Fruit fly (Drosophila melanogaster) whole organism, embryonic: ENCODE data around the gene PNKP.

Experiments used
- B-H1 ChIP-seq: fragments of 200-800 bp; sonication (Bioruptor generic); IDR thresholded peaks from 3 replicates; pipeline ENCODE4 v1.3.6; 2022; ENCODE audit warnings: missing biosample characterization, missing genetic modification characterization
- Blimp-1 ChIP-seq: fragments of 200-800 bp; sonication (Bioruptor generic); optimal IDR thresholded peaks from 3 replicates; lab custom pipeline; 2018; ENCODE audit warnings: missing biosample characterization, missing genetic modification characterization, mild to moderate bottlenecking, moderate library complexity, missing genetic modification reagents
- CG12155 ChIP-seq: fragments of 200-800 bp; sonication (Bioruptor generic); optimal IDR thresholded peaks from 3 replicates; lab custom pipeline; 2016; ENCODE audit warnings: missing biosample characterization, missing genetic modification characterization
- CG1233 ChIP-seq: fragments of 200-800 bp; sonication (Bioruptor generic); optimal IDR thresholded peaks from 4 replicates; lab custom pipeline; 2018; ENCODE audit warnings: missing biosample characterization, mild to moderate bottlenecking, missing genetic modification characterization
- CG13296 ChIP-seq: fragments of 200-800 bp; sonication (Bioruptor generic); optimal IDR thresholded peaks from 3 replicates; lab custom pipeline; 2018; ENCODE audit warnings: missing biosample characterization, mild to moderate bottlenecking, missing genetic modification characterization
- CG14667 ChIP-seq: fragments of 200-800 bp; sonication (Bioruptor generic); IDR thresholded peaks from 2 replicates; pipeline ENCODE4 v1.3.6; 2022; ENCODE audit warnings: missing biosample characterization, missing genetic modification characterization
- CG15269 ChIP-seq: fragments of 200-800 bp; sonication (Bioruptor generic); optimal IDR thresholded peaks from 2 replicates; lab custom pipeline; 2018; ENCODE audit warnings: missing biosample characterization, mild to moderate bottlenecking, missing genetic modification characterization, moderate library complexity
- CG17912 ChIP-seq: fragments of 200-800 bp; sonication (Bioruptor generic); optimal IDR thresholded peaks from 2 replicates; lab custom pipeline; 2018; ENCODE audit warnings: missing biosample characterization, mild to moderate bottlenecking, missing genetic modification characterization
- CG18476 ChIP-seq: fragments of 200-800 bp; sonication (Bioruptor generic); optimal IDR thresholded peaks from 2 replicates; lab custom pipeline; 2016; ENCODE audit warnings: missing biosample characterization, mild to moderate bottlenecking, missing genetic modification characterization
- CG31365 ChIP-seq: fragments of 200-800 bp; sonication (Bioruptor generic); optimal IDR thresholded peaks from 2 replicates; lab custom pipeline; 2018; ENCODE audit warnings: missing biosample characterization, mild to moderate bottlenecking, missing genetic modification characterization
- CG3726 ChIP-seq: fragments of 200-800 bp; sonication (Bioruptor generic); IDR thresholded peaks from 3 replicates; pipeline ENCODE4, ENCODE4 v1.3.6; 2022; ENCODE audit warnings: missing biosample characterization, missing genetic modification characterization
- CG4820 ChIP-seq: fragments of 200-800 bp; sonication (Bioruptor generic); optimal IDR thresholded peaks from 3 replicates; lab custom pipeline; 2016; ENCODE audit warnings: missing biosample characterization, missing genetic modification characterization
- CG5245 ChIP-seq: fragments of 200-800 bp; sonication (Bioruptor generic); optimal IDR thresholded peaks from 3 replicates; lab custom pipeline; 2016; ENCODE audit warnings: missing biosample characterization, missing genetic modification characterization
- CG6654 ChIP-seq: fragments of 200-800 bp; sonication (Bioruptor generic); optimal IDR thresholded peaks from 2 replicates; lab custom pipeline; 2017; ENCODE audit warnings: missing biosample characterization, mild to moderate bottlenecking, missing genetic modification characterization
- CG6791 ChIP-seq: fragments of 200-800 bp; sonication (Bioruptor generic); IDR thresholded peaks from 3 replicates; pipeline ENCODE4 v1.3.6; 2022; ENCODE audit warnings: missing biosample characterization, missing genetic modification characterization; ENCODE audit not compliant: partially characterized antibody
- CG7963 ChIP-seq: fragments of 200-800 bp; sonication (Bioruptor generic); IDR thresholded peaks from 3 replicates; pipeline ENCODE4 v1.3.6; 2022; ENCODE audit warnings: missing biosample characterization, missing genetic modification characterization; ENCODE audit not compliant: partially characterized antibody
- CG7987 ChIP-seq: fragments of 200-800 bp; sonication (Bioruptor generic); optimal IDR thresholded peaks from 2 replicates; lab custom pipeline; 2018; ENCODE audit warnings: missing biosample characterization, mild to moderate bottlenecking, missing genetic modification characterization, moderate library complexity
- CG8765 ChIP-seq: fragments of 200-800 bp; sonication (Bioruptor generic); IDR thresholded peaks from 2 replicates; pipeline ENCODE4 v1.3.6; 2022; ENCODE audit warnings: missing biosample characterization, missing genetic modification characterization
- CHES-1-like ChIP-seq: fragments of 200-800 bp; sonication (Bioruptor generic); optimal IDR thresholded peaks from 2 replicates; lab custom pipeline; 2016; ENCODE audit warnings: missing biosample characterization, missing genetic modification characterization
- HmgD ChIP-seq: fragments of 200-800 bp; sonication (Bioruptor generic); optimal IDR thresholded peaks from 3 replicates; lab custom pipeline; 2016; ENCODE audit warnings: missing biosample characterization, missing genetic modification characterization
- HmgZ ChIP-seq: fragments of 200-800 bp; sonication (Bioruptor generic); optimal IDR thresholded peaks from 2 replicates; lab custom pipeline; 2018; ENCODE audit warnings: missing biosample characterization, mild to moderate bottlenecking, missing genetic modification characterization
- Lim3 ChIP-seq: fragments of 200-800 bp; sonication (Bioruptor generic); IDR thresholded peaks from 2 replicates; pipeline ENCODE4 v1.3.6; 2022; ENCODE audit warnings: missing biosample characterization, missing genetic modification characterization
- MESR4 ChIP-seq: fragments of 200-800 bp; sonication (Bioruptor generic); optimal IDR thresholded peaks from 2 replicates; lab custom pipeline; 2018; ENCODE audit warnings: missing biosample characterization, mild to moderate bottlenecking, missing genetic modification characterization, moderate library complexity
- Rfx ChIP-seq: fragments of 200-800 bp; sonication (Bioruptor generic); IDR thresholded peaks from 2 replicates; pipeline ENCODE4 v1.3.6; 2022; ENCODE audit warnings: missing biosample characterization, missing genetic modification characterization
- Scr ChIP-seq: fragments of 200-800 bp; sonication (Bioruptor generic); IDR thresholded peaks from 2 replicates; pipeline ENCODE4 v1.3.6; 2022; ENCODE audit warnings: missing biosample characterization, missing genetic modification characterization; ENCODE audit not compliant: partially characterized antibody
- Side ChIP-seq: fragments of 200-800 bp; sonication (Bioruptor generic); optimal IDR thresholded peaks from 2 replicates; lab custom pipeline; 2016; ENCODE audit warnings: missing biosample characterization, missing genetic modification characterization
- ac ChIP-seq: fragments of 200-800 bp; sonication (Bioruptor generic); optimal IDR thresholded peaks from 3 replicates; lab custom pipeline; 2017; ENCODE audit warnings: missing biosample characterization, mild to moderate bottlenecking, missing genetic modification characterization
- al ChIP-seq: fragments of 200-800 bp; sonication (Bioruptor generic); IDR thresholded peaks from 2 replicates; pipeline ENCODE4 v1.3.6; 2022; ENCODE audit warnings: missing biosample characterization, missing genetic modification characterization
- chif ChIP-seq, 2 experiments: fragments of 200-800 bp; sonication (Bioruptor generic); optimal IDR thresholded peaks; 3 replicates each; lab custom pipeline; 2016; ENCODE audit warnings: missing biosample characterization in 2 of 2, missing genetic modification characterization in 2 of 2
- crp ChIP-seq, 2 experiments: fragments of 200-800 bp; sonication (Bioruptor generic); optimal IDR thresholded peaks; 2 replicates in 1 of 2; 3 replicates in 1 of 2; lab custom pipeline; 2017; ENCODE audit warnings: missing biosample characterization in 2 of 2, missing genetic modification characterization in 2 of 2, mild to moderate bottlenecking in 1 of 2, moderate library complexity in 1 of 2
- dm ChIP-seq: fragments of 200-800 bp; sonication (Bioruptor generic); optimal IDR thresholded peaks from 3 replicates; lab custom pipeline; 2016; ENCODE audit warnings: missing biosample characterization, missing genetic modification characterization
- exex ChIP-seq: fragments of 200-800 bp; sonication (Bioruptor generic); optimal IDR thresholded peaks from 4 replicates; lab custom pipeline; 2018; ENCODE audit warnings: missing biosample characterization, mild to moderate bottlenecking, missing genetic modification characterization, moderate library complexity
- ftz-f1 ChIP-seq: fragments of 200-800 bp; sonication (Bioruptor generic); optimal IDR thresholded peaks from 2 replicates; lab custom pipeline; 2016; ENCODE audit warnings: missing biosample characterization, missing genetic modification characterization
- grn ChIP-seq: fragments of 200-800 bp; sonication (Bioruptor generic); optimal IDR thresholded peaks from 3 replicates; lab custom pipeline; 2017; ENCODE audit warnings: missing biosample characterization, missing genetic modification characterization
- h ChIP-seq: fragments of >200 bp; optimal IDR thresholded peaks from 2 replicates; lab custom pipeline; 2017
- ham ChIP-seq: fragments of 200-800 bp; sonication (Bioruptor generic); IDR thresholded peaks from 2 replicates; pipeline ENCODE4 v1.3.6; 2022; ENCODE audit warnings: missing biosample characterization, missing genetic modification characterization
- ken ChIP-seq: fragments of 200-800 bp; sonication (Bioruptor generic); IDR thresholded peaks from 3 replicates; pipeline ENCODE4 v1.3.6; 2022; ENCODE audit warnings: missing biosample characterization, missing genetic modification characterization
- knrl ChIP-seq: fragments of 200-800 bp; sonication (Bioruptor generic); IDR thresholded peaks from 3 replicates; pipeline ENCODE4 v1.3.6; 2022; ENCODE audit warnings: missing biosample characterization, missing genetic modification characterization; ENCODE audit not compliant: partially characterized antibody
- nom ChIP-seq: fragments of 200-800 bp; sonication (Bioruptor generic); optimal IDR thresholded peaks from 2 replicates; lab custom pipeline; 2017; ENCODE audit warnings: missing biosample characterization, missing genetic modification characterization, mild to moderate bottlenecking, moderate library complexity, missing genetic modification reagents
- pan ChIP-seq, 4 experiments: fragments of >200 bp in 3 of 4; fragments of 200-800 bp in 1 of 4; sonication (Bioruptor generic) in 1 of 4; optimal IDR thresholded peaks in 3 of 4; IDR thresholded peaks in 1 of 4; 2 replicates each; pipeline versions ENCODE4 v1.3.6 to Lab custom; 2017 to 2022; ENCODE audit warnings: missing biosample characterization in 2 of 4, missing genetic modification characterization in 2 of 4, mixed read lengths in 1 of 4
- pum ChIP-seq: fragments of 200-800 bp; sonication (Bioruptor generic); optimal IDR thresholded peaks from 2 replicates; lab custom pipeline; 2016; ENCODE audit warnings: missing biosample characterization, missing genetic modification characterization
- salm ChIP-seq: fragments of 200-800 bp; sonication (Bioruptor generic); optimal IDR thresholded peaks from 2 replicates; lab custom pipeline; 2018; ENCODE audit warnings: missing biosample characterization, mild to moderate bottlenecking, missing genetic modification characterization
- scrt ChIP-seq: fragments of 200-800 bp; sonication (Bioruptor generic); optimal IDR thresholded peaks from 2 replicates; lab custom pipeline; 2018; ENCODE audit warnings: missing biosample characterization, mild to moderate bottlenecking, missing genetic modification characterization, moderate library complexity
- sisA ChIP-seq: fragments of 200-800 bp; sonication (Bioruptor generic); IDR thresholded peaks from 2 replicates; pipeline ENCODE4 v1.3.6; 2022; ENCODE audit warnings: missing biosample characterization, missing genetic modification characterization
- slp2 ChIP-seq: fragments of 200-800 bp; sonication (Bioruptor generic); optimal IDR thresholded peaks from 2 replicates; lab custom pipeline; 2016; ENCODE audit warnings: missing biosample characterization, missing genetic modification characterization
- sna ChIP-seq: fragments of 200-800 bp; sonication (Bioruptor generic); IDR thresholded peaks from 2 replicates; pipeline ENCODE4 v1.3.6; 2022; ENCODE audit warnings: missing biosample characterization, missing genetic modification characterization; ENCODE audit not compliant: partially characterized antibody
- sr ChIP-seq: fragments of 200-800 bp; sonication (Bioruptor generic); IDR thresholded peaks from 3 replicates; pipeline ENCODE4 v1.3.6; 2022; ENCODE audit warnings: missing biosample characterization, missing genetic modification characterization
- ttk ChIP-seq: fragments of 200-800 bp; sonication (Bioruptor generic); IDR thresholded peaks from 2 replicates; pipeline ENCODE4 v2.1.2; 2022; ENCODE audit warnings: missing biosample characterization, missing genetic modification characterization
- unc-4 ChIP-seq: fragments of 200-800 bp; sonication (Bioruptor generic); IDR thresholded peaks from 2 replicates; pipeline ENCODE4 v1.3.6; 2022; ENCODE audit warnings: missing biosample characterization, missing genetic modification characterization; ENCODE audit not compliant: partially characterized antibody
- z ChIP-seq: fragments of 200-800 bp; sonication (Bioruptor generic); IDR thresholded peaks from 3 replicates; pipeline ENCODE4 v1.3.6; 2022; ENCODE audit warnings: missing biosample characterization, missing genetic modification characterization
- zfh1 ChIP-seq: fragments of 200-800 bp; sonication (Bioruptor generic); IDR thresholded peaks from 3 replicates; pipeline ENCODE4 v1.3.6; 2022; ENCODE audit warnings: missing biosample characterization, missing genetic modification characterization

Gene PNKP

DNA sequence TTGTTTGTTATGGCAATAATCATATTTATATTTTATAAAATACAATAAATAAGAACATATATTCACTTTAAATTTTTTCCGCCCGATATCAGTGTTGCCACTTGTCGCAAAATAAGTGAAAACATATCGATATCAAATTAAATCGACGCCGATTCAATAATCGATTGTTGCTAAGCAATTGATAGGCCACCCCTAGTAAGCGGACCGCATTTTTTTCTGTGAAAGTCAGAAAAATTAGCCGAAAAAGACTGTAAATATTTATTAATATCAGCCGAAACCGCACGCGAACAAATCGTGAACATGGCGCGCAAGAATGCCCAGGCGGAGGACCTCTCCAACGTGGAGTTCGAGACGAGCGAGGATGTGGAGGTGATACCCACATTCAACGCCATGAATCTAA lies 30.3 kb downstream of the PNKP start, which contains the start of gene CG7483 (continued):
- TF ChIP-seq CG7963 (GFP tag; lab: Robert Waterston, UW) = peak; percentile 71
- peak; percentile 90 for TF ChIP-seq CG6791 (GFP tag; lab: Robert Waterston, UW)
- TF ChIP-seq exex (tag; lab: Kevin White, UChicago) = no peak
- no peak for TF ChIP-seq ac (GFP tag; lab: Kevin White, UChicago)
- TF ChIP-seq CG3726 (GFP tag; lab: Robert Waterston, UW) = no peak
- no peak for TF ChIP-seq al (GFP tag; lab: Robert Waterston, UW)
- TF ChIP-seq slp2 = no peak
- no peak for TF ChIP-seq CG12155 (GFP tag; lab: Kevin White, UChicago)
- no peak for TF ChIP-seq h (lab: Kevin White, UChicago)
- no peak for TF ChIP-seq CG1233 (GFP tag; lab: Kevin White, UChicago)
- TF ChIP-seq unc-4 (GFP tag; lab: Robert Waterston, UW) = peak; percentile 88
- no peak for TF ChIP-seq B-H1 (GFP tag; lab: Robert Waterston, UW)
- no peak for TF ChIP-seq CG7987 (GFP tag; lab: Kevin White, UChicago)
- no peak for TF ChIP-seq CG13296 (GFP tag; lab: Kevin White, UChicago)
- no peak for TF ChIP-seq sisA (GFP tag; lab: Robert Waterston, UW)
- no peak for TF ChIP-seq crp (GFP tag; optimal IDR thresholded peaks at IDR 0.05; lab: Kevin White, UChicago)
- TF ChIP-seq chif (GFP tag; optimal IDR thresholded peaks at IDR 0.05; lab: Kevin White, UChicago) = no peak
- no peak for TF ChIP-seq z (GFP tag; lab: Robert Waterston, UW)
- TF ChIP-seq MESR4 = peak; percentile 93
- TF ChIP-seq sna (GFP tag; lab: Robert Waterston, UW) = peak; percentile 78
- TF ChIP-seq scrt (GFP tag; lab: Kevin White, UChicago) = no peak
- TF ChIP-seq CG18476 (GFP tag; lab: Kevin White, UChicago) = no peak
- no peak for TF ChIP-seq HmgD (GFP tag; lab: Kevin White, UChicago)
- TF ChIP-seq CHES-1-like (GFP tag; lab: Kevin White, UChicago) = no peak
- no peak for TF ChIP-seq ken (GFP tag; lab: Robert Waterston, UW)
- no peak for TF ChIP-seq ftz-f1 (GFP tag; lab: Kevin White, UChicago)
- no peak for TF ChIP-seq CG14667 (GFP tag; lab: Robert Waterston, UW)
- no peak for TF ChIP-seq CG17912 (GFP tag; lab: Kevin White, UChicago)
- TF ChIP-seq CG15269 (tag; lab: Kevin White, UChicago) = no peak
- TF ChIP-seq CG5245 (GFP tag; lab: Kevin White, UChicago) = no peak
- TF ChIP-seq CG6654 (GFP tag; lab: Kevin White, UChicago) = no peak
- no peak; the same call in 1 of the 2 replicates for TF ChIP-seq Rfx (GFP tag; lab: Robert Waterston, UW)
- TF ChIP-seq ham = no peak
- TF ChIP-seq CG8765 (GFP tag; lab: Robert Waterston, UW) = no peak
- no peak for TF ChIP-seq salm (tag; lab: Kevin White, UChicago)
- TF ChIP-seq CG31365 (tag; lab: Kevin White, UChicago) = no peak
- no peak for TF ChIP-seq zfh1 (GFP tag; lab: Robert Waterston, UW)
- peak; percentile 78 for TF ChIP-seq knrl
- TF ChIP-seq Blimp-1 (GFP tag; lab: Kevin White, UChicago) = no peak
- no peak for TF ChIP-seq HmgZ (tag; lab: Kevin White, UChicago)
- TF ChIP-seq CG4820 (GFP tag; lab: Kevin White, UChicago) = no peak
- no peak for TF ChIP-seq dm (GFP tag; lab: Kevin White, UChicago)
- TF ChIP-seq Scr (GFP tag; lab: Robert Waterston, UW) = peak; percentile 81
- no peak for TF ChIP-seq nom
- no peak for TF ChIP-seq Side (GFP tag; lab: Kevin White, UChicago)
- TF ChIP-seq grn (GFP tag; lab: Kevin White, UChicago) = no peak
- TF ChIP-seq pum (GFP tag; lab: Kevin White, UChicago) = no peak
- TF ChIP-seq ttk (GFP tag; lab: Robert Waterston, UW) = no peak
- TF ChIP-seq pan (optimal IDR thresholded peaks at IDR 0.05; lab: Kevin White, UChicago) = no peak
- TF ChIP-seq pan (GFP tag; optimal IDR thresholded peaks at IDR 0.05 in 1 of 2, IDR thresholded peaks at IDR 0.05 in 1 of 2) = peak in 1 of 2 experiments; percentile 5
- TF ChIP-seq Lim3 (GFP tag; lab: Robert Waterston, UW) = no peak
- TF ChIP-seq sr (GFP tag; lab: Robert Waterston, UW) = no peak
